Worm (Caenorhabditis elegans) whole organism, late embryonic: ENCODE results near the gene sra-36.

Source experiments
- ahr-1 ChIP-seq: sonication (generic microtip); optimal IDR thresholded peaks from 2 replicates; lab custom pipeline; 2016; ENCODE audit warnings: missing genetic modification characterization, missing compliant biosample characterization
- ceh-18 ChIP-seq: sonication (generic microtip); optimal IDR thresholded peaks from 2 replicates; lab custom pipeline; 2016; ENCODE audit warnings: missing genetic modification characterization, missing compliant biosample characterization
- fkh-10 ChIP-seq: fragments of 150-350 bp; optimal IDR thresholded peaks from 2 replicates; lab custom pipeline; 2014; ENCODE audit warnings: missing biosample characterization, missing genetic modification reagents, missing genetic modification characterization
- mec-3 ChIP-seq: sonication (generic microtip); optimal IDR thresholded peaks from 2 replicates; lab custom pipeline; 2016; ENCODE audit warnings: borderline replicate concordance, missing genetic modification characterization, missing compliant biosample characterization
- pha-4 ChIP-seq: fragments of 150-350 bp; optimal IDR thresholded peaks from 2 replicates; lab custom pipeline; 2018; ENCODE audit warnings: missing biosample characterization, missing genetic modification reagents, missing genetic modification characterization

ce11 chrII:4575579-4575978 lies 35.0 kb upstream of the sra-36 start:
- TF ChIP-seq ceh-18: no peak
- no peak for TF ChIP-seq ahr-1 (tag; lab: Kevin White, UChicago)
- TF ChIP-seq fkh-10 (GFP tag; lab: Kevin White, UChicago): no peak
- TF ChIP-seq pha-4: no peak
- TF ChIP-seq mec-3 (tag; lab: Kevin White, UChicago): no peak
